Fruit fly (Drosophila melanogaster) whole organism, pupa: ENCODE measurements around the gene Ubx.

Experiments
- CG14655 ChIP-seq: fragments of 200-800 bp; sonication (Bioruptor generic); optimal IDR thresholded peaks from 3 replicates; lab custom pipeline; 2017; ENCODE audit warnings: mild to moderate bottlenecking, missing biosample characterization, missing genetic modification reagents, missing genetic modification characterization
- CG17806 ChIP-seq: fragments of 200-800 bp; sonication (Bioruptor generic); optimal IDR thresholded peaks from 2 replicates; lab custom pipeline; 2018; ENCODE audit warnings: missing biosample characterization, mild to moderate bottlenecking, missing genetic modification characterization, moderate library complexity
- CG34367 ChIP-seq: fragments of 200-800 bp; sonication (Bioruptor generic); optimal IDR thresholded peaks from 2 replicates; lab custom pipeline; 2018; ENCODE audit warnings: missing biosample characterization, mild to moderate bottlenecking, missing genetic modification characterization
- CG9948 ChIP-seq: fragments of 200-800 bp; sonication (Bioruptor generic); optimal IDR thresholded peaks from 2 replicates; lab custom pipeline; 2018; ENCODE audit warnings: missing biosample characterization, mild to moderate bottlenecking, missing genetic modification characterization, moderate library complexity
- D1 ChIP-seq: fragments of 200-800 bp; sonication (Bioruptor generic); optimal IDR thresholded peaks from 2 replicates; lab custom pipeline; 2018; ENCODE audit warnings: missing biosample characterization, mild to moderate bottlenecking, missing genetic modification characterization, moderate library complexity
- EcR ChIP-seq: fragments of 200-800 bp; sonication (Bioruptor generic); optimal IDR thresholded peaks from 3 replicates; lab custom pipeline; 2019; ENCODE audit warnings: missing biosample characterization, missing genetic modification characterization, mild to moderate bottlenecking, moderate library complexity, missing genetic modification reagents
- Pif1A ChIP-seq: fragments of 200-800 bp; sonication (Bioruptor generic); optimal IDR thresholded peaks from 3 replicates; lab custom pipeline; 2016; ENCODE audit warnings: missing biosample characterization, missing genetic modification characterization
- Pif1B ChIP-seq: fragments of 200-800 bp; sonication (Bioruptor generic); optimal IDR thresholded peaks from 3 replicates; lab custom pipeline; 2016; ENCODE audit warnings: missing biosample characterization, missing genetic modification characterization

DNA sequence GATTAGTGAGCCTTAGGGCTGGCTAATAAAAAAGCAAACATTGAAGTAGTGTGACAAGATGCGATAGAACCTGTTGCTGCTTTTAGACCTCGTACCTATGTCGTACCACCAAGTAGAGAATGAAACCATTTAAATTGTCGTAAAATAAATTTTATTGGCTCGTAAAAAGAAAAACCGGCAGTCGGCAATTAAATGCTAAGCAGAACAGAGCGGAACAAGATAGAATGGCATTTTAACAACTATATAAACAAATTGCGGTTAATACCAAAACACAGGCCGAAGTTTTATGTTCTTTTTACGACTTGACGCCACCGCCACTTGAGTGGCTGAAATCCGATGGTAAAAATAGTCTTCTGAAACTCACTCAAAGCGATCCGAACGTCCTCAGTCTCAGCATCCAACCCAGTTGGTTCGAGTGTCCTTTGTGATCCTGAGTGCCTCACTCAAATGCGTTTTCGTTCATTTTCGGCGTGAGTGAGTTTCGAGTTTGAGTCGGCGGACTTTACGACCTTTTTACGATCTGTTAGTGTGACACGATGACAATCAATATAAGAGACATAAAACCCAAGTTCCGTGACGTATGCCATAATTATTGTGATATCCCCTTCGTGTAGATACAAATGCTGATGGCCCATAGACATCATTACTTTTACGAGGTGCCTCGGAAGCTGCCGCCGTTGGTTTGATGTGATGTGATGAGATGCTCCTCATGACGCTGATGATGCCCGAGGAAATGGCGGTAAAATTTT is 9.0 kb upstream of the Ubx start:
- TF ChIP-seq Pif1B (GFP tag; lab: Kevin White, UChicago) = no peak
- TF ChIP-seq Pif1A (GFP tag; lab: Kevin White, UChicago) = no peak
- no peak for TF ChIP-seq CG14655
- no peak for TF ChIP-seq D1 (tag; lab: Kevin White, UChicago)
- no peak for TF ChIP-seq CG34367 (tag; lab: Kevin White, UChicago)
- TF ChIP-seq CG9948 (tag; lab: Kevin White, UChicago) = no peak
- no peak for TF ChIP-seq CG17806
- TF ChIP-seq EcR (GFP tag; lab: Kevin White, UChicago) = no peak
